Worm (Caenorhabditis elegans) whole organism, young adult: Measurements from ENCODE around the gene Y14H12A.1.

Source experiments
- B0035.1 ChIP-seq: sonication (generic microtip); optimal IDR thresholded peaks from 2 replicates; lab custom pipeline; 2016; ENCODE audit warnings: missing genetic modification characterization, mild to moderate bottlenecking, missing compliant biosample characterization, missing genotype, missing genetic modification reagents
- B0336.3 ChIP-seq: fragments of 200-800 bp; sonication (Bioruptor generic); IDR thresholded peaks from 2 replicates; pipeline ENCODE4 v1.3.6; 2022; ENCODE audit warnings: missing genetic modification characterization, missing compliant biosample characterization
- C06A6.2 ChIP-seq: fragments of 200-800 bp; sonication (Bioruptor generic); conservative IDR thresholded peaks from 2 replicates; pipeline ENCODE4 v1.3.6; 2022; ENCODE audit warnings: missing genetic modification characterization, missing compliant biosample characterization
- F22D6.2 ChIP-seq: sonication (generic microtip); optimal IDR thresholded peaks from 2 replicates; lab custom pipeline; 2016; ENCODE audit warnings: mild to moderate bottlenecking, missing genetic modification characterization, missing compliant biosample characterization
- F37B4.10 ChIP-seq: fragments of 200-800 bp; sonication (Bioruptor generic); IDR thresholded peaks from 2 replicates; pipeline ENCODE4 v1.3.6; 2022; ENCODE audit warnings: missing genetic modification characterization, missing compliant biosample characterization
- F57A8.1 ChIP-seq: fragments of 200-800 bp; sonication (Bioruptor generic); optimal IDR thresholded peaks from 2 replicates; lab custom pipeline; 2018; ENCODE audit warnings: mild to moderate bottlenecking, missing genetic modification characterization, moderate library complexity, missing compliant biosample characterization
- K11D2.4 ChIP-seq: fragments of 200-800 bp; sonication (Bioruptor generic); IDR thresholded peaks from 2 replicates; pipeline ENCODE4 v1.3.6; 2022; ENCODE audit warnings: missing genetic modification reagents, missing genetic modification characterization, missing compliant biosample characterization
- Y53F4B.3 ChIP-seq: fragments of 200-800 bp; sonication (Bioruptor generic); IDR thresholded peaks from 2 replicates; pipeline ENCODE4 v1.3.6; 2022; ENCODE audit warnings: missing genetic modification reagents, missing genetic modification characterization, missing compliant biosample characterization
- Y67H2A.10 ChIP-seq: fragments of 200-800 bp; sonication (Bioruptor generic); conservative IDR thresholded peaks from 2 replicates; pipeline ENCODE4 v1.3.6; 2022; ENCODE audit warnings: missing genetic modification reagents, missing genetic modification characterization, missing compliant biosample characterization
- Y79H2A.3 ChIP-seq: fragments of 200-800 bp; sonication (Bioruptor generic); conservative IDR thresholded peaks from 2 replicates; pipeline ENCODE4 v1.3.6; 2022; ENCODE audit warnings: missing genetic modification reagents, missing genetic modification characterization, missing compliant biosample characterization
- aptf-3 ChIP-seq: fragments of 200-800 bp; sonication (Bioruptor generic); IDR thresholded peaks from 2 replicates; pipeline ENCODE4 v1.3.6; 2022; ENCODE audit warnings: missing genetic modification characterization, missing compliant biosample characterization
- atf-7 ChIP-seq: sonication (generic microtip); optimal IDR thresholded peaks from 2 replicates; lab custom pipeline; 2017; ENCODE audit warnings: mild to moderate bottlenecking, missing genetic modification characterization, missing compliant biosample characterization
- athp-1 ChIP-seq: sonication (generic microtip); optimal IDR thresholded peaks from 2 replicates; lab custom pipeline; 2017; ENCODE audit warnings: mild to moderate bottlenecking, missing genetic modification characterization, missing compliant biosample characterization
- attf-3 ChIP-seq: fragments of 200-800 bp; sonication (Bioruptor generic); conservative IDR thresholded peaks from 2 replicates; pipeline ENCODE4 v1.3.6; 2022; ENCODE audit warnings: missing genetic modification reagents, missing genetic modification characterization, missing compliant biosample characterization
- bed-2 ChIP-seq: fragments of 200-800 bp; sonication (Bioruptor generic); IDR thresholded peaks from 2 replicates; pipeline ENCODE4 v1.3.6; 2022; ENCODE audit warnings: missing genetic modification reagents, missing genetic modification characterization, missing compliant biosample characterization
- ccch-3 ChIP-seq: fragments of 200-800 bp; sonication (Bioruptor generic); optimal IDR thresholded peaks from 2 replicates; lab custom pipeline; 2018; ENCODE audit warnings: mild to moderate bottlenecking, missing genetic modification characterization, missing compliant biosample characterization
- cebp-1 ChIP-seq, 2 experiments: fragments of 200-800 bp in 1 of 2; sonication (Bioruptor generic) in 1 of 2; sonication (generic microtip) in 1 of 2; IDR thresholded peaks in 1 of 2; optimal IDR thresholded peaks in 1 of 2; 2 replicates each; pipeline versions ENCODE4 v1.3.6 to Lab custom; 2017 to 2022; ENCODE audit warnings: missing compliant biosample characterization in 2 of 2, missing genetic modification characterization in 2 of 2, mild to moderate bottlenecking in 1 of 2, missing genetic modification reagents in 1 of 2, moderate library complexity in 1 of 2
- ceh-58 ChIP-seq: fragments of 200-800 bp; sonication (Bioruptor generic); IDR thresholded peaks from 2 replicates; pipeline ENCODE4 v1.3.6; 2022; ENCODE audit warnings: missing genetic modification characterization, missing compliant biosample characterization
- chd-7 ChIP-seq: sonication (generic microtip); optimal IDR thresholded peaks from 2 replicates; lab custom pipeline; 2016; ENCODE audit warnings: mild to moderate bottlenecking, missing genetic modification characterization, moderate library complexity, missing compliant biosample characterization
- dpff-1 ChIP-seq: sonication (generic microtip); optimal IDR thresholded peaks from 2 replicates; lab custom pipeline; 2017; ENCODE audit warnings: mild to moderate bottlenecking, missing genetic modification characterization, missing compliant biosample characterization
- egl-44 ChIP-seq: fragments of 200-800 bp; sonication (Bioruptor generic); IDR thresholded peaks from 2 replicates; pipeline ENCODE4 v1.3.6; 2022; ENCODE audit warnings: missing genetic modification reagents, missing genetic modification characterization, missing compliant biosample characterization
- egrh-3 ChIP-seq: fragments of 200-800 bp; sonication (Bioruptor generic); IDR thresholded peaks from 2 replicates; pipeline ENCODE4 v1.3.6; 2022; ENCODE audit warnings: missing genetic modification reagents, missing genetic modification characterization, missing compliant biosample characterization
- ets-4 ChIP-seq: fragments of 200-800 bp; sonication (Bioruptor generic); optimal IDR thresholded peaks from 2 replicates; lab custom pipeline; 2018; ENCODE audit warnings: mild to moderate bottlenecking, missing genetic modification characterization, missing compliant biosample characterization
- hlh-26 ChIP-seq: fragments of 200-800 bp; sonication (Bioruptor generic); conservative IDR thresholded peaks from 2 replicates; pipeline ENCODE4 v1.3.6; 2022; ENCODE audit warnings: missing genetic modification reagents, missing genetic modification characterization, missing compliant biosample characterization
- hmg-1.2 ChIP-seq: fragments of 200-800 bp; sonication (Bioruptor generic); IDR thresholded peaks from 2 replicates; pipeline ENCODE4 v1.3.6; 2022; ENCODE audit warnings: missing genetic modification reagents, missing genetic modification characterization, missing compliant biosample characterization
- hrde-1 ChIP-seq: sonication (generic microtip); optimal IDR thresholded peaks from 2 replicates; lab custom pipeline; 2016; ENCODE audit warnings: missing genetic modification characterization, mild to moderate bottlenecking, missing compliant biosample characterization, moderate library complexity, missing genotype, missing genetic modification reagents, borderline replicate concordance
- lin-26 ChIP-seq: fragments of 200-800 bp; sonication (Bioruptor generic); IDR thresholded peaks from 2 replicates; pipeline ENCODE4 v1.3.6; 2022; ENCODE audit warnings: missing genetic modification reagents, missing genetic modification characterization, missing compliant biosample characterization
- lin-35 ChIP-seq, 3 experiments: fragments of 150-350 bp in 2 of 3; sonication (generic microtip) in 1 of 3; optimal IDR thresholded peaks; 2 replicates each; lab custom pipeline; 2014 to 2018; ENCODE audit warnings: missing biosample characterization in 3 of 3, missing genetic modification characterization in 3 of 3, missing genetic modification reagents in 3 of 3
- lsy-27 ChIP-seq: sonication (generic microtip); optimal IDR thresholded peaks from 2 replicates; lab custom pipeline; 2017; ENCODE audit warnings: missing genetic modification characterization, mild to moderate bottlenecking, missing compliant biosample characterization, antibody characterized with exemption, missing genotype, borderline replicate concordance; ENCODE audit not compliant: insufficient read depth
- madf-10 ChIP-seq: sonication (generic microtip); optimal IDR thresholded peaks from 2 replicates; lab custom pipeline; 2016; ENCODE audit warnings: mild to moderate bottlenecking, missing genetic modification characterization, missing compliant biosample characterization
- mel-28 ChIP-seq: sonication (generic microtip); optimal IDR thresholded peaks from 2 replicates; lab custom pipeline; 2016; ENCODE audit warnings: borderline replicate concordance, mild to moderate bottlenecking, missing genetic modification characterization, missing compliant biosample characterization
- nfya-1 ChIP-seq: sonication (generic microtip); optimal IDR thresholded peaks from 2 replicates; lab custom pipeline; 2017; ENCODE audit warnings: antibody characterized with exemption, missing compliant biosample characterization, missing genetic modification characterization, borderline replicate concordance; ENCODE audit not compliant: insufficient read depth
- nfyb-1 ChIP-seq: fragments of 200-800 bp; sonication (Bioruptor generic); IDR thresholded peaks from 2 replicates; pipeline ENCODE4 v1.3.6; 2022; ENCODE audit warnings: missing genetic modification reagents, missing genetic modification characterization, missing compliant biosample characterization
- nhr-120 ChIP-seq: fragments of 200-800 bp; sonication (Bioruptor generic); IDR thresholded peaks from 2 replicates; pipeline ENCODE4 v1.3.6; 2022; ENCODE audit warnings: missing genetic modification characterization, missing compliant biosample characterization
- nhr-90 ChIP-seq: sonication (generic microtip); optimal IDR thresholded peaks from 2 replicates; lab custom pipeline; 2016; ENCODE audit warnings: missing genotype, mild to moderate bottlenecking, missing genetic modification characterization, missing compliant biosample characterization
- repo-1 ChIP-seq: sonication (generic microtip); optimal IDR thresholded peaks from 2 replicates; lab custom pipeline; 2017; ENCODE audit warnings: mild to moderate bottlenecking, missing genetic modification characterization, missing compliant biosample characterization
- rpc-1 ChIP-seq, 2 experiments: fragments of 150-350 bp in 1 of 2; sonication (generic microtip) in 1 of 2; optimal IDR thresholded peaks; 2 replicates each; lab custom pipeline; 2014 to 2018; ENCODE audit warnings: missing biosample characterization in 1 of 2, missing genetic modification characterization in 1 of 2, missing genetic modification reagents in 1 of 2, missing genotype in 1 of 2
- sdz-38 ChIP-seq: sonication (generic microtip); optimal IDR thresholded peaks from 2 replicates; lab custom pipeline; 2016; ENCODE audit warnings: missing genotype, missing genetic modification characterization, missing compliant biosample characterization
- snpc-1.1 ChIP-seq: sonication (generic microtip); optimal IDR thresholded peaks from 2 replicates; lab custom pipeline; 2017; ENCODE audit warnings: missing genetic modification characterization, mild to moderate bottlenecking, missing compliant biosample characterization, antibody characterized with exemption, moderate library complexity, missing genotype, missing genetic modification reagents; ENCODE audit not compliant: insufficient read depth
- snpc-1.3 ChIP-seq: sonication (generic microtip); optimal IDR thresholded peaks from 2 replicates; lab custom pipeline; 2017; ENCODE audit warnings: missing genetic modification characterization, mild to moderate bottlenecking, missing compliant biosample characterization, antibody characterized with exemption, moderate library complexity, missing genotype, missing genetic modification reagents; ENCODE audit not compliant: insufficient read depth
- snpc-3.4 ChIP-seq: sonication (generic microtip); optimal IDR thresholded peaks from 2 replicates; lab custom pipeline; 2017; ENCODE audit warnings: missing genetic modification characterization, mild to moderate bottlenecking, missing compliant biosample characterization, antibody characterized with exemption, moderate library complexity, missing genotype, missing genetic modification reagents
- somi-1 ChIP-seq: fragments of 200-800 bp; sonication (Bioruptor generic); optimal IDR thresholded peaks from 2 replicates; lab custom pipeline; 2018; ENCODE audit warnings: mild to moderate bottlenecking, missing genetic modification characterization, missing compliant biosample characterization
- xnd-1 ChIP-seq: sonication (generic microtip); optimal IDR thresholded peaks from 2 replicates; lab custom pipeline; 2016; ENCODE audit warnings: missing genotype, missing genetic modification reagents, missing genetic modification characterization, missing compliant biosample characterization
- ztf-18 ChIP-seq: sonication (generic microtip); optimal IDR thresholded peaks from 2 replicates; lab custom pipeline; 2016; ENCODE audit warnings: missing genotype, mild to moderate bottlenecking, missing genetic modification characterization, missing compliant biosample characterization
- ztf-26 ChIP-seq: sonication (generic microtip); optimal IDR thresholded peaks from 2 replicates; lab custom pipeline; 2017; ENCODE audit warnings: missing genetic modification characterization, missing compliant biosample characterization
- ztf-28 ChIP-seq: fragments of 200-800 bp; sonication (Bioruptor generic); IDR thresholded peaks from 2 replicates; pipeline ENCODE4 v1.3.6; 2022; ENCODE audit warnings: missing genetic modification reagents, missing genetic modification characterization, missing compliant biosample characterization
- ztf-6 ChIP-seq: fragments of 200-800 bp; sonication (Bioruptor generic); IDR thresholded peaks from 2 replicates; pipeline ENCODE4 v1.3.6; 2022; ENCODE audit warnings: missing genetic modification reagents, missing genetic modification characterization, missing compliant biosample characterization

Y14H12A.1 gene

DNA sequence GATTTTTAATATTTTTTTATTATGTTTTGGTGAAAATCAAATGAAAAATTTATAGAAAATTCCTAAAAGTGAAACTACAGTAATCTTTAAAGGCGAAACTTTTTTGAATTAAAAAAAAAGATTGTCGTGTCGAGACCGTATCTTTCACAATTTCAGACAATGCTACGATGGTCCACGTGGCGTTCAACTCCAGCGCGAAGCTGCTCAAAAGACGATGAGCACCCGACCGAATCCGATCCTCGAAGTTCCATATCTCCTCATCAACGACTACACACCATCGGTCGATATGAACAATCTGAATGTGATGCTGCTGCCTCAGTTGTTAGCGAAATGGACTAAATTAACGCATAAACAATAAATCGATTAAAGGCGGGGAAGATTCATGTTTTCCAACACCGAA, 49.7 kb downstream of the Y14H12A.1 start (continued):
- TF ChIP-seq lin-35 (GFP tag; optimal IDR thresholded peaks at IDR 0.05; lab: Kevin White, UChicago) (no peak), B0035.1 (tag; lab: Kevin White, UChicago) (no peak), ztf-18 (no peak), bed-2 (no peak), lin-26 (GFP tag; lab: Robert Waterston, UW) (peak; percentile 78), C06A6.2 (GFP tag; lab: Robert Waterston, UW) (no peak), lsy-27 (tag; lab: Kevin White, UChicago) (no peak), ztf-6 (GFP tag; lab: Robert Waterston, UW) (no peak), somi-1 (GFP tag; lab: Kevin White, UChicago) (no peak), hmg-1.2 (GFP tag; lab: Robert Waterston, UW) (peak; percentile 30), K11D2.4 (no peak), nhr-120 (GFP tag; lab: Robert Waterston, UW) (no peak), ztf-28 (no peak), egl-44 (GFP tag; lab: Robert Waterston, UW) (no peak), hlh-26 (GFP tag; lab: Robert Waterston, UW) (no peak), Y67H2A.10 (GFP tag; lab: Robert Waterston, UW) (no peak), nfyb-1 (GFP tag; lab: Robert Waterston, UW) (no peak), dpff-1 (peak; percentile 38), ceh-58 (GFP tag; lab: Robert Waterston, UW) (no peak), mel-28 (no peak), B0336.3 (peak; percentile 90), atf-7 (tag; lab: Kevin White, UChicago) (peak; percentile 58), nfya-1 (tag; lab: Kevin White, UChicago) (no peak), Y79H2A.3 (GFP tag; lab: Robert Waterston, UW) (peak; percentile 90), rpc-1 (optimal IDR thresholded peaks at IDR 0.05; lab: Kevin White, UChicago) (no peak), rpc-1 (tag; optimal IDR thresholded peaks at IDR 0.05; lab: Kevin White, UChicago) (no peak), F22D6.2 (tag; lab: Kevin White, UChicago) (no peak), madf-10 (tag; lab: Kevin White, UChicago) (no peak), repo-1 (tag; lab: Kevin White, UChicago) (no peak), chd-7 (tag; lab: Kevin White, UChicago) (peak; percentile 46), attf-3 (no peak), xnd-1 (peak; percentile 42), hrde-1 (tag; lab: Kevin White, UChicago) (peak; percentile 69), ccch-3 (GFP tag; lab: Kevin White, UChicago) (no peak), aptf-3 (GFP tag; lab: Robert Waterston, UW) (peak; percentile 86; the same call in 1 of the 2 replicates), nhr-90 (tag; lab: Kevin White, UChicago) (no peak), ets-4 (GFP tag; lab: Kevin White, UChicago) (no peak), snpc-3.4 (tag; lab: Kevin White, UChicago) (no peak), Y53F4B.3 (GFP tag; lab: Robert Waterston, UW) (no peak), egrh-3 (no peak), sdz-38 (tag; lab: Kevin White, UChicago) (no peak), F37B4.10 (GFP tag; lab: Robert Waterston, UW) (no peak), cebp-1 (GFP tag; IDR thresholded peaks at IDR 0.05; lab: Robert Waterston, UW) (no peak), cebp-1 (tag; optimal IDR thresholded peaks at IDR 0.05; lab: Kevin White, UChicago) (peak; percentile 59), ztf-26 (tag; lab: Kevin White, UChicago) (no peak), athp-1 (peak; percentile 85), F57A8.1 (no peak), snpc-1.3 (tag; lab: Kevin White, UChicago) (peak; percentile 16), snpc-1.1 (no peak)
